Worm (Caenorhabditis elegans) whole organism, young adult: ENCODE results near the gene cal-4.

Experiments
- B0019.2 ChIP-seq: fragments of 200-800 bp; sonication (Bioruptor generic); conservative IDR thresholded peaks from 2 replicates; pipeline ENCODE4 v1.3.6; 2022; ENCODE audit warnings: missing genetic modification reagents, missing genetic modification characterization, missing compliant biosample characterization
- B0261.1 ChIP-seq: sonication (generic microtip); optimal IDR thresholded peaks from 2 replicates; lab custom pipeline; 2016; ENCODE audit warnings: mild to moderate bottlenecking, missing genetic modification characterization, moderate library complexity, missing compliant biosample characterization
- C06A6.2 ChIP-seq: fragments of 200-800 bp; sonication (Bioruptor generic); conservative IDR thresholded peaks from 2 replicates; pipeline ENCODE4 v1.3.6; 2022; ENCODE audit warnings: missing genetic modification characterization, missing compliant biosample characterization
- F49E8.2 ChIP-seq: sonication (generic microtip); optimal IDR thresholded peaks from 3 replicates; lab custom pipeline; 2017; ENCODE audit warnings: missing genetic modification characterization, mild to moderate bottlenecking, missing compliant biosample characterization, antibody characterized with exemption, moderate library complexity; ENCODE audit not compliant: insufficient read depth
- F52B5.7 ChIP-seq: sonication (generic microtip); optimal IDR thresholded peaks from 2 replicates; lab custom pipeline; 2016; ENCODE audit warnings: mild to moderate bottlenecking, missing genetic modification characterization, missing compliant biosample characterization
- K11D2.4 ChIP-seq: fragments of 200-800 bp; sonication (Bioruptor generic); IDR thresholded peaks from 2 replicates; pipeline ENCODE4 v1.3.6; 2022; ENCODE audit warnings: missing genetic modification reagents, missing genetic modification characterization, missing compliant biosample characterization
- Y67H2A.10 ChIP-seq: fragments of 200-800 bp; sonication (Bioruptor generic); conservative IDR thresholded peaks from 2 replicates; pipeline ENCODE4 v1.3.6; 2022; ENCODE audit warnings: missing genetic modification reagents, missing genetic modification characterization, missing compliant biosample characterization
- Y79H2A.3 ChIP-seq: fragments of 200-800 bp; sonication (Bioruptor generic); conservative IDR thresholded peaks from 2 replicates; pipeline ENCODE4 v1.3.6; 2022; ENCODE audit warnings: missing genetic modification reagents, missing genetic modification characterization, missing compliant biosample characterization
- akir-1 ChIP-seq: fragments of 200-800 bp; sonication (Bioruptor generic); optimal IDR thresholded peaks from 2 replicates; lab custom pipeline; 2018; ENCODE audit warnings: mild to moderate bottlenecking, missing genetic modification characterization, moderate library complexity, missing compliant biosample characterization
- atf-7 ChIP-seq: sonication (generic microtip); optimal IDR thresholded peaks from 2 replicates; lab custom pipeline; 2017; ENCODE audit warnings: mild to moderate bottlenecking, missing genetic modification characterization, missing compliant biosample characterization
- ccch-3 ChIP-seq: fragments of 200-800 bp; sonication (Bioruptor generic); optimal IDR thresholded peaks from 2 replicates; lab custom pipeline; 2018; ENCODE audit warnings: mild to moderate bottlenecking, missing genetic modification characterization, missing compliant biosample characterization
- cebp-2 ChIP-seq: fragments of 200-800 bp; sonication (Bioruptor generic); IDR thresholded peaks from 2 replicates; pipeline ENCODE4 v1.3.6; 2022; ENCODE audit warnings: missing genetic modification characterization, missing compliant biosample characterization
- ceh-100 ChIP-seq: fragments of 200-800 bp; sonication (Bioruptor generic); IDR thresholded peaks from 2 replicates; pipeline ENCODE4 v1.3.6; 2022; ENCODE audit warnings: missing genetic modification reagents, missing genetic modification characterization, missing compliant biosample characterization
- ceh-27 ChIP-seq: fragments of 200-800 bp; sonication (Bioruptor generic); optimal IDR thresholded peaks from 2 replicates; lab custom pipeline; 2018; ENCODE audit warnings: mild to moderate bottlenecking, missing genetic modification characterization, moderate library complexity, missing compliant biosample characterization
- ceh-40 ChIP-seq: fragments of 200-800 bp; sonication (Bioruptor generic); IDR thresholded peaks from 2 replicates; pipeline ENCODE4 v1.3.6; 2022; ENCODE audit warnings: missing genetic modification characterization, missing compliant biosample characterization
- chd-7 ChIP-seq: sonication (generic microtip); optimal IDR thresholded peaks from 2 replicates; lab custom pipeline; 2016; ENCODE audit warnings: mild to moderate bottlenecking, missing genetic modification characterization, moderate library complexity, missing compliant biosample characterization
- dox-1 ChIP-seq: fragments of 200-800 bp; sonication (Bioruptor generic); IDR thresholded peaks from 2 replicates; pipeline ENCODE4 v1.3.6; 2022; ENCODE audit warnings: missing genetic modification reagents, missing genetic modification characterization, missing compliant biosample characterization
- dpl-1 ChIP-seq: fragments of 150-350 bp; optimal IDR thresholded peaks from 2 replicates; lab custom pipeline; 2014; ENCODE audit warnings: missing biosample characterization, missing genetic modification reagents, missing genetic modification characterization
- egl-44 ChIP-seq: fragments of 200-800 bp; sonication (Bioruptor generic); IDR thresholded peaks from 2 replicates; pipeline ENCODE4 v1.3.6; 2022; ENCODE audit warnings: missing genetic modification reagents, missing genetic modification characterization, missing compliant biosample characterization
- ets-4 ChIP-seq: fragments of 200-800 bp; sonication (Bioruptor generic); optimal IDR thresholded peaks from 2 replicates; lab custom pipeline; 2018; ENCODE audit warnings: mild to moderate bottlenecking, missing genetic modification characterization, missing compliant biosample characterization
- fkh-3 ChIP-seq: sonication (generic microtip); optimal IDR thresholded peaks from 2 replicates; lab custom pipeline; 2016; ENCODE audit warnings: mild to moderate bottlenecking, missing genetic modification characterization, missing compliant biosample characterization
- hlh-26 ChIP-seq: fragments of 200-800 bp; sonication (Bioruptor generic); conservative IDR thresholded peaks from 2 replicates; pipeline ENCODE4 v1.3.6; 2022; ENCODE audit warnings: missing genetic modification reagents, missing genetic modification characterization, missing compliant biosample characterization
- hmg-1.2 ChIP-seq: fragments of 200-800 bp; sonication (Bioruptor generic); IDR thresholded peaks from 2 replicates; pipeline ENCODE4 v1.3.6; 2022; ENCODE audit warnings: missing genetic modification reagents, missing genetic modification characterization, missing compliant biosample characterization
- lag-1 ChIP-seq: fragments of 200-800 bp; sonication (Bioruptor generic); IDR thresholded peaks from 2 replicates; pipeline ENCODE4 v1.3.6; 2022; ENCODE audit warnings: missing genetic modification reagents, missing genetic modification characterization, missing compliant biosample characterization
- let-526 ChIP-seq: fragments of 200-800 bp; sonication (Bioruptor generic); IDR thresholded peaks from 2 replicates; pipeline ENCODE4 v1.3.6; 2022; ENCODE audit warnings: missing genetic modification reagents, missing genetic modification characterization, missing compliant biosample characterization
- let-607 ChIP-seq, 2 experiments: fragments of 200-800 bp in 1 of 2; sonication (Bioruptor generic) in 1 of 2; sonication (generic microtip) in 1 of 2; optimal IDR thresholded peaks; 2 replicates each; lab custom pipeline; 2016 to 2018; ENCODE audit warnings: mild to moderate bottlenecking in 2 of 2, missing compliant biosample characterization in 2 of 2, missing genetic modification characterization in 2 of 2, moderate library complexity in 2 of 2, missing genotype in 1 of 2
- lin-40 ChIP-seq: sonication (generic microtip); optimal IDR thresholded peaks from 2 replicates; lab custom pipeline; 2016; ENCODE audit warnings: missing genetic modification characterization, mild to moderate bottlenecking, missing compliant biosample characterization, missing genotype, missing genetic modification reagents
- lin-54 ChIP-seq: fragments of 200-800 bp; sonication (Bioruptor generic); optimal IDR thresholded peaks from 2 replicates; lab custom pipeline; 2018; ENCODE audit warnings: mild to moderate bottlenecking, missing genetic modification characterization, missing compliant biosample characterization
- lsl-1 ChIP-seq: fragments of 200-800 bp; sonication (Bioruptor generic); optimal IDR thresholded peaks from 2 replicates; lab custom pipeline; 2018; ENCODE audit warnings: mild to moderate bottlenecking, missing genetic modification characterization, moderate library complexity, missing compliant biosample characterization
- madf-10 ChIP-seq: sonication (generic microtip); optimal IDR thresholded peaks from 2 replicates; lab custom pipeline; 2016; ENCODE audit warnings: mild to moderate bottlenecking, missing genetic modification characterization, missing compliant biosample characterization
- madf-6 ChIP-seq: fragments of 200-800 bp; sonication (Bioruptor generic); IDR thresholded peaks from 2 replicates; pipeline ENCODE4 v1.3.6; 2022; ENCODE audit warnings: missing genetic modification reagents, missing genetic modification characterization, missing compliant biosample characterization
- mcd-1 ChIP-seq: fragments of 200-800 bp; sonication (Bioruptor generic); IDR thresholded peaks from 2 replicates; pipeline ENCODE4 v1.3.6; 2022; ENCODE audit warnings: missing genetic modification reagents, missing genetic modification characterization, missing compliant biosample characterization
- mes-4 ChIP-seq: sonication (generic microtip); optimal IDR thresholded peaks from 2 replicates; lab custom pipeline; 2016; ENCODE audit warnings: missing genotype, missing genetic modification characterization, missing compliant biosample characterization
- nhr-27 ChIP-seq: fragments of 200-800 bp; sonication (Bioruptor generic); optimal IDR thresholded peaks from 2 replicates; lab custom pipeline; 2018; ENCODE audit warnings: mild to moderate bottlenecking, missing genetic modification characterization, moderate library complexity, missing compliant biosample characterization
- nhr-80 ChIP-seq: sonication (generic microtip); optimal IDR thresholded peaks from 2 replicates; lab custom pipeline; 2016; ENCODE audit warnings: missing genetic modification characterization, missing compliant biosample characterization
- sea-2 ChIP-seq: fragments of 200-800 bp; sonication (Bioruptor generic); IDR thresholded peaks from 2 replicates; pipeline ENCODE4 v1.3.6; 2022; ENCODE audit warnings: missing genetic modification characterization, missing compliant biosample characterization
- snpc-1.3 ChIP-seq: sonication (generic microtip); optimal IDR thresholded peaks from 2 replicates; lab custom pipeline; 2017; ENCODE audit warnings: missing genetic modification characterization, mild to moderate bottlenecking, missing compliant biosample characterization, antibody characterized with exemption, moderate library complexity, missing genotype, missing genetic modification reagents; ENCODE audit not compliant: insufficient read depth
- snpc-3.4 ChIP-seq: sonication (generic microtip); optimal IDR thresholded peaks from 2 replicates; lab custom pipeline; 2017; ENCODE audit warnings: missing genetic modification characterization, mild to moderate bottlenecking, missing compliant biosample characterization, antibody characterized with exemption, moderate library complexity, missing genotype, missing genetic modification reagents
- snpc-4 ChIP-seq, 5 experiments: fragments of 150-350 bp in 1 of 5; sonication (generic microtip) in 4 of 5; optimal IDR thresholded peaks; 2 replicates each; lab custom pipeline; 2014 to 2018; ENCODE audit warnings: missing genetic modification characterization in 5 of 5, missing biosample characterization in 3 of 5, antibody characterized with exemption in 2 of 5, mild to moderate bottlenecking in 2 of 5, missing compliant biosample characterization in 2 of 5, missing genotype in 2 of 5, moderate library complexity in 2 of 5, missing genetic modification reagents in 1 of 5
- unc-62 ChIP-seq: fragments of 150-350 bp; optimal IDR thresholded peaks from 2 replicates; lab custom pipeline; 2014; ENCODE audit warnings: missing biosample characterization, missing genetic modification reagents, missing genetic modification characterization
- zim-3 ChIP-seq: sonication (generic microtip); optimal IDR thresholded peaks from 2 replicates; lab custom pipeline; 2017; ENCODE audit warnings: mild to moderate bottlenecking, missing genetic modification characterization, moderate library complexity, missing compliant biosample characterization
- ztf-18 ChIP-seq: sonication (generic microtip); optimal IDR thresholded peaks from 2 replicates; lab custom pipeline; 2016; ENCODE audit warnings: missing genotype, mild to moderate bottlenecking, missing genetic modification characterization, missing compliant biosample characterization
- ztf-25 ChIP-seq: fragments of 200-800 bp; sonication (Bioruptor generic); IDR thresholded peaks from 2 replicates; pipeline ENCODE4 v1.3.6; 2022; ENCODE audit warnings: missing genetic modification reagents, missing genetic modification characterization, missing compliant biosample characterization

Gene cal-4

ce11 chrIV:10481695-10482094 lies 39.5 kb upstream of the cal-4 start, which contains the start of gene egl-21 (continued):
- TF ChIP-seq zim-3 (tag; lab: Kevin White, UChicago) = no peak

- TF ChIP-seq nhr-80 (tag; lab: Kevin White, UChicago) (peak; percentile 40), snpc-4 (GFP tag; optimal IDR thresholded peaks at IDR 0.05; lab: Kevin White, UChicago) (no peak), snpc-4 (tag; optimal IDR thresholded peaks at IDR 0.05; lab: Kevin White, UChicago) (no peak), zim-3 (tag; lab: Kevin White, UChicago) (no peak), sea-2 (GFP tag; lab: Robert Waterston, UW) (no peak), madf-10 (no peak)
Observed at ce11 chrIV:10482585-10482984, 38.6 kb upstream of the cal-4 start.

ce11 chrIV:10483607-10484117 lies 37.5 kb upstream of the cal-4 start, which contains the start of the genes F01D4.5 and ced-5:
Gene F01D4.5 (minus strand): TSS chrIV:10483657.
Gene ced-5 (plus strand): TSS chrIV:10484110.
- TF ChIP-seq ceh-100 (peak; percentile 41; the same call in 1 of the 2 replicates), lsl-1 (GFP tag; lab: Kevin White, UChicago) (peak; percentile 53), akir-1 (GFP tag; lab: Kevin White, UChicago) (peak; percentile 84), let-526 (GFP tag; lab: Robert Waterston, UW) (peak; percentile 79; the same call in 1 of the 2 replicates), nhr-80 (tag; lab: Kevin White, UChicago) (peak; percentile 35), ccch-3 (GFP tag; lab: Kevin White, UChicago) (peak; percentile 93), ceh-40 (no peak), unc-62 (no peak), chd-7 (tag; lab: Kevin White, UChicago) (peak; percentile 56), nhr-27 (tag; lab: Kevin White, UChicago) (no peak), let-607 (tag; optimal IDR thresholded peaks at IDR 0.05; lab: Kevin White, UChicago) (peak in 1 of 2 experiments; percentile 72), lin-54 (GFP tag; lab: Kevin White, UChicago) (peak; percentile 66), snpc-3.4 (no peak), B0019.2 (GFP tag; lab: Robert Waterston, UW) (0 out of 2 replicates have a peak, but pooled peaks have one; percentile 51), fkh-3 (tag; lab: Kevin White, UChicago) (no peak), lin-40 (tag; lab: Kevin White, UChicago) (peak; percentile 72), atf-7 (peak; percentile 44), ets-4 (GFP tag; lab: Kevin White, UChicago) (no peak), madf-6 (GFP tag; lab: Robert Waterston, UW) (peak; percentile 81), C06A6.2 (GFP tag; lab: Robert Waterston, UW) (no peak), Y79H2A.3 (GFP tag; lab: Robert Waterston, UW) (no peak), Y67H2A.10 (GFP tag; lab: Robert Waterston, UW) (0 out of 2 replicates have a peak, but pooled peaks have one; percentile 11), hmg-1.2 (GFP tag; lab: Robert Waterston, UW) (0 out of 2 replicates have a peak, but pooled peaks have one; percentile 21), ztf-18 (tag; lab: Kevin White, UChicago) (peak; percentile 27), ztf-25 (GFP tag; lab: Robert Waterston, UW) (no peak), egl-44 (no peak), F49E8.2 (tag; lab: Kevin White, UChicago) (no peak), mes-4 (tag; lab: Kevin White, UChicago) (no peak), F52B5.7 (peak; percentile 1), cebp-2 (GFP tag; lab: Robert Waterston, UW) (peak; percentile 65; the same call in 1 of the 2 replicates), ceh-27 (GFP tag; lab: Kevin White, UChicago) (peak; percentile 82), K11D2.4 (peak; percentile 61; the same call in 1 of the 2 replicates), B0261.1 (peak; percentile 5), mcd-1 (GFP tag; lab: Robert Waterston, UW) (peak; percentile 68), lag-1 (0 out of 2 replicates have a peak, but pooled peaks have one; percentile 74), snpc-1.3 (tag; lab: Kevin White, UChicago) (no peak), dox-1 (GFP tag; lab: Robert Waterston, UW) (peak; percentile 85), dpl-1 (GFP tag; lab: Kevin White, UChicago) (no peak), hlh-26 (GFP tag; lab: Robert Waterston, UW) (no peak)
